Fruit fly (Drosophila melanogaster) whole organism, embryonic: Measurements from ENCODE around the gene CG34026.

Experiments
- Asciz ChIP-seq: fragments of 200-800 bp; sonication (Bioruptor generic); optimal IDR thresholded peaks from 2 replicates; lab custom pipeline; 2017; ENCODE audit warnings: missing biosample characterization, mild to moderate bottlenecking, missing genetic modification characterization, missing genetic modification reagents
- Bgb ChIP-seq: fragments of 200-800 bp; sonication (Bioruptor generic); IDR thresholded peaks from 2 replicates; pipeline ENCODE4 v1.3.6; 2022; ENCODE audit warnings: missing biosample characterization, missing genetic modification characterization; ENCODE audit not compliant: partially characterized antibody
- CG10147 ChIP-seq: fragments of 200-800 bp; sonication (Bioruptor generic); optimal IDR thresholded peaks from 2 replicates; lab custom pipeline; 2019; ENCODE audit warnings: missing biosample characterization, mild to moderate bottlenecking, missing genetic modification characterization, moderate library complexity
- CG11695 ChIP-seq: fragments of 200-800 bp; sonication (Bioruptor generic); IDR thresholded peaks from 3 replicates; pipeline ENCODE4 v1.3.6; 2022; ENCODE audit warnings: missing biosample characterization, missing genetic modification characterization
- CG12071 ChIP-seq: fragments of 200-800 bp; sonication (Bioruptor generic); optimal IDR thresholded peaks from 3 replicates; lab custom pipeline; 2018; ENCODE audit warnings: missing biosample characterization, mild to moderate bottlenecking, missing genetic modification characterization
- CG12299 ChIP-seq: fragments of 200-800 bp; sonication (Bioruptor generic); optimal IDR thresholded peaks from 2 replicates; lab custom pipeline; 2018; ENCODE audit warnings: missing biosample characterization, mild to moderate bottlenecking, missing genetic modification characterization
- CG12744 ChIP-seq: fragments of 200-800 bp; sonication (Bioruptor generic); optimal IDR thresholded peaks from 2 replicates; lab custom pipeline; 2016; ENCODE audit warnings: missing biosample characterization, missing genetic modification characterization
- CG13624 ChIP-seq: fragments of 200-800 bp; sonication (Bioruptor generic); optimal IDR thresholded peaks from 2 replicates; lab custom pipeline; 2016; ENCODE audit warnings: missing biosample characterization, missing genetic modification characterization
- CG15269 ChIP-seq: fragments of 200-800 bp; sonication (Bioruptor generic); optimal IDR thresholded peaks from 2 replicates; lab custom pipeline; 2018; ENCODE audit warnings: missing biosample characterization, mild to moderate bottlenecking, missing genetic modification characterization, moderate library complexity
- CG16779 ChIP-seq: fragments of 200-800 bp; sonication (Bioruptor generic); IDR thresholded peaks from 2 replicates; pipeline ENCODE4 v1.3.6; 2022; ENCODE audit warnings: missing biosample characterization, missing genetic modification characterization
- CG16863 ChIP-seq: fragments of 200-800 bp; sonication (Bioruptor generic); optimal IDR thresholded peaks from 3 replicates; lab custom pipeline; 2016; ENCODE audit warnings: missing biosample characterization, missing genetic modification characterization
- CG17328 ChIP-seq: fragments of 200-800 bp; sonication (Bioruptor generic); IDR thresholded peaks from 2 replicates; pipeline ENCODE4 v1.3.6; 2022; ENCODE audit warnings: missing biosample characterization, missing genetic modification characterization
- CG17612 ChIP-seq: fragments of 200-800 bp; sonication (Bioruptor generic); IDR thresholded peaks from 2 replicates; pipeline ENCODE4 v1.3.6; 2022; ENCODE audit warnings: missing biosample characterization, missing genetic modification characterization
- CG18764 ChIP-seq: fragments of 200-800 bp; sonication (Bioruptor generic); optimal IDR thresholded peaks from 3 replicates; lab custom pipeline; 2016; ENCODE audit warnings: missing biosample characterization, missing genetic modification characterization
- CG3281 ChIP-seq: fragments of 200-800 bp; sonication (Bioruptor generic); optimal IDR thresholded peaks from 3 replicates; lab custom pipeline; 2017; ENCODE audit warnings: missing biosample characterization, mild to moderate bottlenecking, missing genetic modification characterization
- CG6272 ChIP-seq: fragments of 200-800 bp; sonication (Bioruptor generic); IDR thresholded peaks from 2 replicates; pipeline ENCODE4 v1.3.6; 2022; ENCODE audit warnings: missing biosample characterization, missing genetic modification characterization
- CG6813 ChIP-seq: fragments of 200-800 bp; sonication (Bioruptor generic); optimal IDR thresholded peaks from 2 replicates; lab custom pipeline; 2017; ENCODE audit warnings: missing biosample characterization, missing genetic modification characterization, mild to moderate bottlenecking, moderate library complexity, missing genetic modification reagents
- CHES-1-like ChIP-seq: fragments of 200-800 bp; sonication (Bioruptor generic); optimal IDR thresholded peaks from 2 replicates; lab custom pipeline; 2016; ENCODE audit warnings: missing biosample characterization, missing genetic modification characterization
- Drgx ChIP-seq: fragments of 200-800 bp; sonication (Bioruptor generic); IDR thresholded peaks from 2 replicates; pipeline ENCODE4 v1.3.6; 2022; ENCODE audit warnings: missing biosample characterization, missing genetic modification characterization
- Elba2 ChIP-seq: fragments of 200-800 bp; sonication (Bioruptor generic); optimal IDR thresholded peaks from 3 replicates; lab custom pipeline; 2016; ENCODE audit warnings: missing biosample characterization, missing genetic modification characterization
- HLH54F ChIP-seq: fragments of 200-800 bp; sonication (Bioruptor generic); optimal IDR thresholded peaks from 3 replicates; lab custom pipeline; 2016; ENCODE audit warnings: missing biosample characterization, missing genetic modification characterization
- Hand ChIP-seq: fragments of 200-800 bp; sonication (Bioruptor generic); optimal IDR thresholded peaks from 2 replicates; lab custom pipeline; 2017; ENCODE audit warnings: mild to moderate bottlenecking, missing biosample characterization, missing genetic modification reagents, missing genetic modification characterization
- HmgZ ChIP-seq: fragments of 200-800 bp; sonication (Bioruptor generic); optimal IDR thresholded peaks from 2 replicates; lab custom pipeline; 2018; ENCODE audit warnings: missing biosample characterization, mild to moderate bottlenecking, missing genetic modification characterization
- MTF-1 ChIP-seq: fragments of 200-800 bp; sonication (Bioruptor generic); optimal IDR thresholded peaks from 2 replicates; lab custom pipeline; 2018; ENCODE audit warnings: missing biosample characterization, mild to moderate bottlenecking, missing genetic modification characterization, borderline replicate concordance
- Meics ChIP-seq: fragments of 200-800 bp; sonication (Bioruptor generic); optimal IDR thresholded peaks from 2 replicates; lab custom pipeline; 2017; ENCODE audit warnings: missing biosample characterization, mild to moderate bottlenecking, missing genetic modification characterization
- Rx ChIP-seq: fragments of 200-800 bp; sonication (Bioruptor generic); IDR thresholded peaks from 2 replicates; pipeline ENCODE4 v1.3.6; 2022; ENCODE audit warnings: missing biosample characterization, missing genetic modification characterization
- Sin3A ChIP-seq: fragments of >200 bp; optimal IDR thresholded peaks from 2 replicates; lab custom pipeline; 2018
- Sox100B ChIP-seq: fragments of 200-800 bp; sonication (Bioruptor generic); optimal IDR thresholded peaks from 3 replicates; lab custom pipeline; 2018; ENCODE audit warnings: missing biosample characterization, mild to moderate bottlenecking, missing genetic modification characterization
- Sry-β ChIP-seq: fragments of 200-800 bp; sonication (Bioruptor generic); optimal IDR thresholded peaks from 2 replicates; lab custom pipeline; 2018; ENCODE audit warnings: missing biosample characterization, mild to moderate bottlenecking, missing genetic modification characterization, moderate library complexity
- Sry-δ ChIP-seq: fragments of 200-800 bp; sonication (Bioruptor generic); optimal IDR thresholded peaks from 2 replicates; lab custom pipeline; 2016; ENCODE audit warnings: missing biosample characterization, missing genetic modification characterization
- Ssrp ChIP-seq: fragments of 200-800 bp; sonication (Bioruptor generic); optimal IDR thresholded peaks from 2 replicates; lab custom pipeline; 2018; ENCODE audit warnings: missing biosample characterization, mild to moderate bottlenecking, missing genetic modification characterization, moderate library complexity
- Tbp ChIP-seq: fragments of >200 bp; optimal IDR thresholded peaks from 2 replicates; lab custom pipeline; 2018; ENCODE audit warnings: missing biosample characterization, missing genetic modification characterization
- Vsx1 ChIP-seq: fragments of 200-800 bp; sonication (Bioruptor generic); optimal IDR thresholded peaks from 2 replicates; lab custom pipeline; 2017; ENCODE audit warnings: missing biosample characterization, mild to moderate bottlenecking, missing genetic modification characterization, missing genetic modification reagents
- al ChIP-seq: fragments of 200-800 bp; sonication (Bioruptor generic); IDR thresholded peaks from 2 replicates; pipeline ENCODE4 v1.3.6; 2022; ENCODE audit warnings: missing biosample characterization, missing genetic modification characterization
- bcd ChIP-seq: fragments of 200-800 bp; sonication (Bioruptor generic); optimal IDR thresholded peaks from 2 replicates; lab custom pipeline; 2017; ENCODE audit warnings: missing biosample characterization, mild to moderate bottlenecking, missing genetic modification characterization
- fd102C ChIP-seq: fragments of 200-800 bp; sonication (Bioruptor generic); optimal IDR thresholded peaks from 2 replicates; lab custom pipeline; 2018; ENCODE audit warnings: missing biosample characterization, mild to moderate bottlenecking, missing genetic modification characterization, moderate library complexity
- fd64A ChIP-seq: fragments of 200-800 bp; sonication (Bioruptor generic); optimal IDR thresholded peaks from 3 replicates; lab custom pipeline; 2018; ENCODE audit warnings: missing biosample characterization, mild to moderate bottlenecking, missing genetic modification characterization
- gcm2 ChIP-seq: fragments of 200-800 bp; sonication (Bioruptor generic); optimal IDR thresholded peaks from 2 replicates; lab custom pipeline; 2016; ENCODE audit warnings: missing biosample characterization, missing genetic modification characterization
- grau ChIP-seq: fragments of 200-800 bp; optimal IDR thresholded peaks from 3 replicates; lab custom pipeline; 2019; ENCODE audit warnings: missing biosample characterization, mild to moderate bottlenecking, missing genetic modification characterization, moderate library complexity
- ham ChIP-seq: fragments of 200-800 bp; sonication (Bioruptor generic); IDR thresholded peaks from 2 replicates; pipeline ENCODE4 v1.3.6; 2022; ENCODE audit warnings: missing biosample characterization, missing genetic modification characterization
- hkb ChIP-seq, 2 experiments: fragments of 200-800 bp in 1 of 2; fragments of >200 bp in 1 of 2; sonication (Bioruptor generic) in 1 of 2; IDR thresholded peaks in 1 of 2; optimal IDR thresholded peaks in 1 of 2; 2 replicates each; pipeline versions ENCODE4 v1.3.6 to Lab custom; 2017 to 2022; ENCODE audit warnings: missing biosample characterization in 1 of 2, missing genetic modification characterization in 1 of 2
- lilli ChIP-seq: fragments of 200-800 bp; sonication (Bioruptor generic); optimal IDR thresholded peaks from 3 replicates; lab custom pipeline; 2016; ENCODE audit warnings: missing biosample characterization, missing genetic modification characterization
- maf-S ChIP-seq: fragments of 200-800 bp; sonication (Bioruptor generic); optimal IDR thresholded peaks from 2 replicates; lab custom pipeline; 2016; ENCODE audit warnings: missing biosample characterization, missing genetic modification characterization
- pnt ChIP-seq: fragments of 200-800 bp; sonication (Bioruptor generic); optimal IDR thresholded peaks from 3 replicates; lab custom pipeline; 2016; ENCODE audit warnings: missing biosample characterization, missing genetic modification characterization
- psq ChIP-seq: fragments of 200-800 bp; sonication (Bioruptor generic); optimal IDR thresholded peaks from 2 replicates; lab custom pipeline; 2017; ENCODE audit warnings: missing biosample characterization, missing genetic modification characterization
- salm ChIP-seq: fragments of 200-800 bp; sonication (Bioruptor generic); optimal IDR thresholded peaks from 2 replicates; lab custom pipeline; 2018; ENCODE audit warnings: missing biosample characterization, mild to moderate bottlenecking, missing genetic modification characterization
- slou ChIP-seq: fragments of 200-800 bp; sonication (Bioruptor generic); optimal IDR thresholded peaks from 3 replicates; lab custom pipeline; 2016; ENCODE audit warnings: missing biosample characterization, missing genetic modification characterization
- slp2 ChIP-seq: fragments of 200-800 bp; sonication (Bioruptor generic); optimal IDR thresholded peaks from 2 replicates; lab custom pipeline; 2016; ENCODE audit warnings: missing biosample characterization, missing genetic modification characterization
- sqz ChIP-seq: fragments of 200-800 bp; sonication (Bioruptor generic); optimal IDR thresholded peaks from 3 replicates; lab custom pipeline; 2018; ENCODE audit warnings: missing biosample characterization, mild to moderate bottlenecking, missing genetic modification characterization
- ssp ChIP-seq: fragments of 200-800 bp; sonication (Bioruptor generic); IDR thresholded peaks from 2 replicates; pipeline ENCODE4 v1.3.6; 2022; ENCODE audit warnings: missing biosample characterization, missing genetic modification characterization

CG34026 gene

dm6 chrX:9579918-9580521 lies 46.4 kb downstream of the CG34026 start, which contains the start of gene LPCAT (continued):
- no peak for TF ChIP-seq fd64A (GFP tag; lab: Kevin White, UChicago)
- TF ChIP-seq sqz (GFP tag; lab: Kevin White, UChicago): no peak
- TF ChIP-seq CG12071 (GFP tag; lab: Kevin White, UChicago): no peak
- TF ChIP-seq CG18764 (GFP tag; lab: Kevin White, UChicago): peak; percentile 69
- peak; percentile 63 for TF ChIP-seq CHES-1-like
- TF ChIP-seq CG12299: no peak
- TF ChIP-seq Drgx: peak; percentile 55
- peak; percentile 61 for TF ChIP-seq maf-S (GFP tag; lab: Kevin White, UChicago)
- peak; percentile 54 for TF ChIP-seq gcm2
- peak; percentile 52 for TF ChIP-seq CG16863 (GFP tag; lab: Kevin White, UChicago)
- TF ChIP-seq HmgZ (tag; lab: Kevin White, UChicago): peak; percentile 69
- peak; percentile 2 for TF ChIP-seq Elba2 (GFP tag; lab: Kevin White, UChicago)
- peak; percentile 28 for TF ChIP-seq grau (tag; lab: Kevin White, UChicago)
- TF ChIP-seq CG10147 (GFP tag; lab: Kevin White, UChicago): peak; percentile 64
- TF ChIP-seq Sox100B (GFP tag; lab: Kevin White, UChicago): peak; percentile 51
- peak; percentile 72 for TF ChIP-seq al (GFP tag; lab: Robert Waterston, UW)
- peak; percentile 80 for TF ChIP-seq Sry-δ (GFP tag; lab: Kevin White, UChicago)
- TF ChIP-seq ssp (GFP tag; lab: Robert Waterston, UW): peak; percentile 70
- TF ChIP-seq Tbp (GFP tag; lab: Kevin White, UChicago): no peak
- TF ChIP-seq Sin3A: peak; percentile 88
- peak; percentile 69 for TF ChIP-seq CG12744
- no peak for TF ChIP-seq psq (GFP tag; lab: Kevin White, UChicago)
- no peak for TF ChIP-seq CG6813 (GFP tag; lab: Kevin White, UChicago)
- TF ChIP-seq Sry-β: no peak
- peak; percentile 19 for TF ChIP-seq MTF-1 (GFP tag; lab: Kevin White, UChicago)
- peak; percentile 85 for TF ChIP-seq CG13624
- peak; percentile 77 for TF ChIP-seq Bgb (GFP tag; lab: Robert Waterston, UW)
- TF ChIP-seq CG17328 (GFP tag; lab: Robert Waterston, UW): peak; percentile 65
- no peak for TF ChIP-seq Hand (GFP tag; lab: Kevin White, UChicago)
- no peak for TF ChIP-seq Ssrp (tag; lab: Kevin White, UChicago)
- peak; percentile 64 for TF ChIP-seq CG15269
- peak; percentile 95 for TF ChIP-seq hkb (optimal IDR thresholded peaks at IDR 0.05; lab: Kevin White, UChicago)
- peak; percentile 77 for TF ChIP-seq hkb (GFP tag; IDR thresholded peaks at IDR 0.05; lab: Robert Waterston, UW)
- peak; percentile 74 for TF ChIP-seq Rx (GFP tag; lab: Robert Waterston, UW)
- no peak for TF ChIP-seq Vsx1 (GFP tag; lab: Kevin White, UChicago)
- TF ChIP-seq CG16779 (GFP tag; lab: Robert Waterston, UW): peak; percentile 64; the same call in 1 of the 2 replicates
- TF ChIP-seq salm: no peak
- TF ChIP-seq fd102C: peak; percentile 20
- TF ChIP-seq CG3281 (GFP tag; lab: Kevin White, UChicago): peak; percentile 54
- peak; percentile 60 for TF ChIP-seq slp2 (GFP tag; lab: Kevin White, UChicago)
- TF ChIP-seq bcd (GFP tag; lab: Kevin White, UChicago): peak; percentile 86
- TF ChIP-seq ham (GFP tag; lab: Robert Waterston, UW): no peak
- peak; percentile 80 for TF ChIP-seq CG6272 (GFP tag; lab: Robert Waterston, UW)
- peak; percentile 85 for TF ChIP-seq HLH54F (GFP tag; lab: Kevin White, UChicago)
- peak; percentile 77 for TF ChIP-seq Meics
- TF ChIP-seq pnt (GFP tag; lab: Kevin White, UChicago): peak; percentile 81
- TF ChIP-seq lilli: peak; percentile 94
- TF ChIP-seq CG17612 (GFP tag; lab: Robert Waterston, UW): 0 out of 2 replicates have a peak, but pooled peaks have one; percentile 49
- TF ChIP-seq Asciz: peak; percentile 4
- peak; percentile 49; the same call in 1 of the 3 replicates for TF ChIP-seq CG11695 (GFP tag; lab: Robert Waterston, UW)
- TF ChIP-seq slou: peak; percentile 80
